Worm (Caenorhabditis elegans) whole organism, L1 larva: ENCODE results near the gene gldi-3.

Source experiments
- C16A3.4 ChIP-seq: fragments of 150-350 bp; optimal IDR thresholded peaks from 2 replicates; lab custom pipeline; 2014; ENCODE audit warnings: missing biosample characterization, missing genetic modification characterization
- C34B4.2 ChIP-seq: sonication (generic microtip); optimal IDR thresholded peaks from 2 replicates; lab custom pipeline; 2017; ENCODE audit warnings: mild to moderate bottlenecking, missing genetic modification characterization, missing compliant biosample characterization
- Y116A8C.19 ChIP-seq: sonication (generic microtip); optimal IDR thresholded peaks from 2 replicates; lab custom pipeline; 2016; ENCODE audit warnings: missing compliant biosample characterization, missing genetic modification characterization, borderline replicate concordance
- blmp-1 ChIP-seq: fragments of 150-350 bp; optimal IDR thresholded peaks from 2 replicates; lab custom pipeline; 2014; ENCODE audit warnings: missing biosample characterization, missing genetic modification characterization
- ceh-8 ChIP-seq: fragments of 200-800 bp; sonication (Bioruptor generic); optimal IDR thresholded peaks from 2 replicates; lab custom pipeline; 2018; ENCODE audit warnings: mild to moderate bottlenecking, missing genetic modification characterization, moderate library complexity, missing compliant biosample characterization
- ceh-82 ChIP-seq, 3 experiments: fragments of 150-350 bp in 1 of 3; sonication (generic microtip) in 2 of 3; optimal IDR thresholded peaks; 2 replicates each; lab custom pipeline; 2014 to 2017; ENCODE audit warnings: missing biosample characterization in 3 of 3, missing genetic modification characterization in 3 of 3
- dsc-1 ChIP-seq: sonication (generic microtip); optimal IDR thresholded peaks from 2 replicates; lab custom pipeline; 2016; ENCODE audit warnings: mild to moderate bottlenecking, missing genetic modification characterization, missing compliant biosample characterization
- efl-1 ChIP-seq, 4 experiments: fragments of 150-350 bp; optimal IDR thresholded peaks in 3 of 4; peaks in 1 of 4; 1 replicate in 1 of 4; 2 replicates in 3 of 4; lab custom pipeline; 2014; ENCODE audit warnings: missing biosample characterization in 2 of 4, missing genetic modification characterization in 2 of 4, missing genetic modification reagents in 2 of 4
- egl-13 ChIP-seq: sonication (generic microtip); optimal IDR thresholded peaks from 2 replicates; lab custom pipeline; 2016; ENCODE audit warnings: missing genotype, missing genetic modification reagents, missing genetic modification characterization, missing compliant biosample characterization
- egl-27 ChIP-seq, 2 experiments: fragments of 150-350 bp in 1 of 2; sonication (generic microtip); optimal IDR thresholded peaks; 3 replicates each; lab custom pipeline; 2017 to 2018; ENCODE audit warnings: missing biosample characterization in 2 of 2, missing genetic modification characterization in 2 of 2, missing genetic modification reagents in 2 of 2
- elt-2 ChIP-seq: sonication (generic microtip); optimal IDR thresholded peaks from 2 replicates; lab custom pipeline; 2016; ENCODE audit warnings: missing genetic modification characterization, mild to moderate bottlenecking, inconsistent platforms, missing compliant biosample characterization, missing genetic modification reagents
- elt-3 ChIP-seq, 6 experiments: fragments of 150-350 bp in 1 of 6; sonication (generic microtip); optimal IDR thresholded peaks; 2 replicates each; lab custom pipeline; 2017 to 2018; ENCODE audit warnings: missing biosample characterization in 6 of 6, missing genetic modification characterization in 6 of 6, inconsistent platforms in 1 of 6
- fkh-10 ChIP-seq: sonication (generic microtip); optimal IDR thresholded peaks from 2 replicates; lab custom pipeline; 2017; ENCODE audit warnings: missing biosample characterization, missing genetic modification reagents, missing genetic modification characterization
- fos-1 ChIP-seq: fragments of 150-350 bp; optimal IDR thresholded peaks from 2 replicates; lab custom pipeline; 2014; ENCODE audit warnings: missing biosample characterization, missing genetic modification characterization
- grh-1 ChIP-seq: fragments of 200-800 bp; sonication (Bioruptor generic); IDR thresholded peaks from 2 replicates; pipeline ENCODE4 v1.3.6; 2022; ENCODE audit warnings: missing genetic modification reagents, missing genetic modification characterization, missing compliant biosample characterization
- hpl-2 ChIP-seq: fragments of 150-350 bp; optimal IDR thresholded peaks from 2 replicates; lab custom pipeline; 2014; ENCODE audit warnings: missing biosample characterization, missing genetic modification reagents, missing genetic modification characterization
- jun-1 ChIP-seq: fragments of 150-350 bp; optimal IDR thresholded peaks from 2 replicates; lab custom pipeline; 2014; ENCODE audit warnings: missing biosample characterization, missing genetic modification reagents, missing genetic modification characterization
- lin-14 ChIP-seq: fragments of 200-800 bp; sonication (Bioruptor generic); optimal IDR thresholded peaks from 2 replicates; lab custom pipeline; 2018; ENCODE audit warnings: mild to moderate bottlenecking, missing genetic modification characterization, moderate library complexity, missing compliant biosample characterization
- lin-35 ChIP-seq, 2 experiments: fragments of 150-350 bp; optimal IDR thresholded peaks; 2 replicates each; lab custom pipeline; 2014; ENCODE audit warnings: missing biosample characterization in 2 of 2, missing genetic modification characterization in 2 of 2, missing genetic modification reagents in 2 of 2
- lin-39 ChIP-seq: fragments of 150-350 bp; optimal IDR thresholded peaks from 2 replicates; lab custom pipeline; 2014; ENCODE audit warnings: missing biosample characterization, missing genetic modification reagents, missing genetic modification characterization
- lsy-2 ChIP-seq, 2 experiments: fragments of 150-350 bp; optimal IDR thresholded peaks; 2 replicates each; lab custom pipeline; 2014; ENCODE audit warnings: missing biosample characterization in 2 of 2, missing genetic modification characterization in 2 of 2
- mep-1 ChIP-seq: fragments of 150-350 bp; optimal IDR thresholded peaks from 2 replicates; lab custom pipeline; 2014; ENCODE audit warnings: missing biosample characterization, missing genetic modification characterization
- nhr-11 ChIP-seq: fragments of 150-350 bp; optimal IDR thresholded peaks from 2 replicates; lab custom pipeline; 2014; ENCODE audit warnings: missing biosample characterization, missing genetic modification characterization
- nhr-12 ChIP-seq: sonication (generic microtip); optimal IDR thresholded peaks from 2 replicates; lab custom pipeline; 2017; ENCODE audit warnings: missing biosample characterization, missing genetic modification characterization
- nhr-19 ChIP-seq: fragments of 200-800 bp; sonication (Bioruptor generic); conservative IDR thresholded peaks from 2 replicates; pipeline ENCODE4 v1.3.6; 2022; ENCODE audit warnings: missing genetic modification characterization, missing compliant biosample characterization
- nhr-20 ChIP-seq: sonication (generic microtip); optimal IDR thresholded peaks from 2 replicates; lab custom pipeline; 2016; ENCODE audit warnings: mild to moderate bottlenecking, missing genetic modification characterization, missing compliant biosample characterization
- nhr-237 ChIP-seq: fragments of 150-350 bp; optimal IDR thresholded peaks from 2 replicates; lab custom pipeline; 2014; ENCODE audit warnings: missing biosample characterization, missing genetic modification characterization
- nhr-47 ChIP-seq: sonication (generic microtip); optimal IDR thresholded peaks from 2 replicates; lab custom pipeline; 2016; ENCODE audit warnings: mild to moderate bottlenecking, missing genetic modification characterization, moderate library complexity, missing compliant biosample characterization
- nhr-71 ChIP-seq: sonication (generic microtip); optimal IDR thresholded peaks from 2 replicates; lab custom pipeline; 2016; ENCODE audit warnings: mild to moderate bottlenecking, missing genetic modification characterization, moderate library complexity, missing compliant biosample characterization
- nhr-84 ChIP-seq: sonication (generic microtip); optimal IDR thresholded peaks from 2 replicates; lab custom pipeline; 2017; ENCODE audit warnings: missing biosample characterization, missing genetic modification characterization
- nhr-90 ChIP-seq: sonication (generic microtip); optimal IDR thresholded peaks from 2 replicates; lab custom pipeline; 2016; ENCODE audit warnings: mild to moderate bottlenecking, missing genetic modification characterization, missing compliant biosample characterization; ENCODE audit not compliant: poor library complexity
- pag-3 ChIP-seq: sonication (generic microtip); optimal IDR thresholded peaks from 2 replicates; lab custom pipeline; 2017; ENCODE audit warnings: missing genetic modification characterization, mild to moderate bottlenecking, missing compliant biosample characterization, antibody characterized with exemption, borderline replicate concordance; ENCODE audit not compliant: insufficient read depth
- pqm-1 ChIP-seq: sonication (generic microtip); optimal IDR thresholded peaks from 3 replicates; lab custom pipeline; 2017; ENCODE audit warnings: missing biosample characterization, missing genetic modification characterization
- snpc-4 ChIP-seq: fragments of 150-350 bp; optimal IDR thresholded peaks from 2 replicates; lab custom pipeline; 2014; ENCODE audit warnings: missing biosample characterization, missing genetic modification characterization
- swsn-7 ChIP-seq: sonication (generic microtip); optimal IDR thresholded peaks from 2 replicates; lab custom pipeline; 2016; ENCODE audit warnings: missing genetic modification characterization, missing compliant biosample characterization
- tbx-2 ChIP-seq: sonication (generic microtip); optimal IDR thresholded peaks from 2 replicates; lab custom pipeline; 2016; ENCODE audit warnings: missing genetic modification characterization, missing compliant biosample characterization
- tlp-1 ChIP-seq: fragments of 150-350 bp; optimal IDR thresholded peaks from 2 replicates; lab custom pipeline; 2014; ENCODE audit warnings: missing biosample characterization, missing genetic modification characterization
- unc-30 ChIP-seq: sonication (generic microtip); optimal IDR thresholded peaks from 2 replicates; lab custom pipeline; 2017; ENCODE audit warnings: missing biosample characterization, missing genetic modification characterization
- unc-86 ChIP-seq: sonication (generic microtip); optimal IDR thresholded peaks from 2 replicates; lab custom pipeline; 2016; ENCODE audit warnings: missing genetic modification characterization, missing compliant biosample characterization
- vab-15 ChIP-seq: sonication (generic microtip); optimal IDR thresholded peaks from 2 replicates; lab custom pipeline; 2017; ENCODE audit warnings: missing genotype, mild to moderate bottlenecking, missing genetic modification characterization, missing compliant biosample characterization
- xbp-1 ChIP-seq: sonication (generic microtip); optimal IDR thresholded peaks from 2 replicates; lab custom pipeline; 2016; ENCODE audit warnings: missing genetic modification characterization, missing compliant biosample characterization
- zip-4 ChIP-seq: fragments of 200-800 bp; sonication (Bioruptor generic); optimal IDR thresholded peaks from 2 replicates; lab custom pipeline; 2018; ENCODE audit warnings: mild to moderate bottlenecking, missing genetic modification characterization, moderate library complexity, missing compliant biosample characterization
- ztf-4 ChIP-seq: fragments of 150-350 bp; optimal IDR thresholded peaks from 2 replicates; lab custom pipeline; 2014; ENCODE audit warnings: missing biosample characterization, missing genetic modification characterization

Gene gldi-3

DNA sequence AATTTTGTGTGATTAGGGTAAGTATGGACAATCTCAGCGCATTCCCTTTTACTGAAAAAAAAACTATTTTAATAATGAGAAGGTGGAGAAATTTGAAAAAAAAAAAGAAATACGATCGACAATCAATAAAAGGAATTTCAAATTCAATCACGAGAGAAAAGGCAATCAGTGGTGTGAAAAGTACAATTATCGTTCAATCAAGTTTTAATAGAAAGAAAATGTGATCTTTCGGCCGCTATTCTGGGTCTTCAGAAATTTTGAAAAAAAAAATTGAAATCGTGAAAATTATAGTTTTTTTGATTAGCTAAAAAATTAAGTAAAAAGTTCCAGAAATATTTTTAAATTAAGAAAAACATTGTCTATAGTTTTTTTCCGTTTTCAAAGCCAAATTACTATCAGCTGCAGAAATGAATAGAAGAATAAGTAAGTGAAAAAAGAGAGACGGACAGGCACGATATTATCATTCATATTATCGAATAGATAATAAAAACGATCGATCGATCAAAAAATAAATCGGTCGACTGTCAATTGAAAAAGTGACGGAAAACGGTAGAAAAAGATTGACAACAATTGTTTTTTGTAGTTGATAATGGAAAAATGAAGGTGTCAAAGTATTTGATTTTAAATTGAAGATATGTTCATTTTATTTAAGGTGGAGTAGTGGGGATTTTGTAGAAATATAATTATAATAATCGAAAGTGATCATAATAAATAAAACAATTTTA is at the start of gene gldi-3:
gldi-3 (minus strand) TSS at position 51 of the 725 bp plus-strand sequence.
- TF ChIP-seq ztf-4 (tag; lab: Kevin White, UChicago) (no peak), Y116A8C.19 (tag; lab: Kevin White, UChicago) (no peak), efl-1 (optimal IDR thresholded peaks at IDR 0.05; lab: Kevin White, UChicago) (no peak), efl-1 (GFP tag; optimal IDR thresholded peaks at IDR 0.05 in 1 of 2; lab: Kevin White, UChicago) (peak in 1 of 2 experiments; percentile 46), C16A3.4 (no peak), lin-35 (GFP tag; optimal IDR thresholded peaks at IDR 0.05; lab: Kevin White, UChicago) (peak in 1 of 2 experiments; percentile 12), nhr-20 (tag; lab: Kevin White, UChicago) (peak; percentile 14), grh-1 (no peak), elt-3 (tag; optimal IDR thresholded peaks at IDR 0.05; lab: Kevin White, UChicago) (peak in 1 of 6 experiments; percentile 35), blmp-1 (tag; lab: Kevin White, UChicago) (peak; percentile 6)

DNA sequence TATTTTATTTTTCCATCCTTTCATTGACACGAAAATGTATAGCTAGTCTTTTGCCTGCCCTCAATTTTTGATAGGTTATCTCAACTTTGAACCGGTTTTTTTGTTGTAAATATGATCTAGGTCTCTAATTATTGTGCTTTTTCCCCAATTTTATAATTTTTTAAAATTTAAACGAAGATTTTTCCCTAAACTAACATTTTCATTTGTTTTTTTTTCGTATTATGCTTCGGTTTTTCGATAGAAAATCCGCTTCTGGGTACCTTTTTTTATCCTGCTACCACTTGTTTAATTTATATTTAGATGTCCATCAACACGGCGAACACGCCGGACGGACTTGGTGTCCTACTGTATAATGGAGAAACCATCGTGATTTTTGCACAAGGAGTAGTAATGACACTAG is 49.6 kb upstream of the gldi-3 start, which contains the start of gene wbp-2:
wbp-2 (plus strand) TSS at position 301 of the 400 bp plus-strand sequence.
- no peak for TF ChIP-seq egl-27 (tag; optimal IDR thresholded peaks at IDR 0.05; lab: Kevin White, UChicago)
- TF ChIP-seq nhr-12 (tag; lab: Kevin White, UChicago) = no peak
- TF ChIP-seq xbp-1 (tag; lab: Kevin White, UChicago) = no peak
- no peak for TF ChIP-seq grh-1
- no peak for TF ChIP-seq swsn-7
- TF ChIP-seq pqm-1 (tag; lab: Kevin White, UChicago) = no peak
- no peak for TF ChIP-seq hpl-2 (GFP tag; lab: Kevin White, UChicago)
- TF ChIP-seq nhr-90 (tag; lab: Kevin White, UChicago) = no peak
- no peak for TF ChIP-seq dsc-1 (tag; lab: Kevin White, UChicago)
- no peak for TF ChIP-seq ceh-8
- no peak for TF ChIP-seq nhr-237 (tag; lab: Kevin White, UChicago)
- TF ChIP-seq snpc-4 (tag; lab: Kevin White, UChicago) = no peak
- no peak for TF ChIP-seq fkh-10 (GFP tag; lab: Kevin White, UChicago)
- TF ChIP-seq jun-1 = no peak
- no peak for TF ChIP-seq tbx-2 (tag; lab: Kevin White, UChicago)
- no peak for TF ChIP-seq Y116A8C.19 (tag; lab: Kevin White, UChicago)
- TF ChIP-seq nhr-11 (tag; lab: Kevin White, UChicago) = no peak
- no peak for TF ChIP-seq nhr-84 (tag; lab: Kevin White, UChicago)
- no peak for TF ChIP-seq unc-30 (tag; lab: Kevin White, UChicago)
- TF ChIP-seq tlp-1 (tag; lab: Kevin White, UChicago) = no peak

DNA sequence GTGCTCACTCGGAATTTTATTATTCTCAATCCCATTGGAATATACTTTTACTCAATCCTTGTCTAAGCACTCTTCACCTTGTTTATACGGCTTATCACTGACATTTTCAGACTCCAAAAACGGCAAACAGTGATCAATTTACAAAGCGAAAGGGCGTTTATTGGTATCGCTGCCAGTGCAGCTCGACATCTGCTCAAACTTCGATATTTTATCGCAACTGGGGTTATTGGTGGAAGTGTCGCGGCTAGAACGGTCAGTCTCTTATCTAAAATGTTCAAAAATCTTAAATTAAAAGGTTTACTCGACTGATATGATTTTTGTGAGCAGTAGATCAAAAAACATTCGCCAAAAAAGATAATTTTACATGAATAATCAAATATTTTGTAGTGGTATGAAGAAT is 45.7 kb upstream of the gldi-3 start:
- TF ChIP-seq elt-2 (tag; lab: Kevin White, UChicago) = peak; percentile 20
- TF ChIP-seq nhr-71 (tag; lab: Kevin White, UChicago) = no peak
- TF ChIP-seq, all 84 proteins: peak for 1

DNA sequence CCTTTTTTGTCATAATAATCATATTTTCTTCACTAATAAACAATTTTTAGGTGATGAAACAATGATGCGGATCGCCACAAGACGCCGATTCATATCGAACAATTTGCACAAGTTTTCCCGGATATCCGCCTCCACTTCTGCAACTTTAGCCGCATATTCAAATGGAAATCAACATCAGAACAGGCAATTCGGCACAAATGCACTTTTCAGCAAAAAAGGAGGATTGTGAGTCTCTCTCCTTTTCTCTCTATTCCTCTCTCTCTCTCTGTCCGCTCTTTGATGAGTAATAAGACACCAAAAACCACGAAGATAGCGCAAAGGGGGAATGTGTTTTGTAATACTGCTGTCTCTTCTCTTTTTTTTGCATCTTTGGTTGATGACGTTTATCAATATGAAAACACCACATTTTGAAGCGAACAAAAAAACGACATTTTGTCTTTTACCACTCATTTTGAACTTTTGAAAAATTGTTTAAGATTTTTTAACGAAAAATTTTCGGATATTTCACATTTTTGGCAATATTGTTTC is 45.0 kb upstream of the gldi-3 start, which contains the start of gene eat-3:
eat-3 (plus strand) TSS at position 51 of the 528 bp plus-strand sequence.
- TF ChIP-seq nhr-12 (tag; lab: Kevin White, UChicago) (no peak), fos-1 (tag; lab: Kevin White, UChicago) (no peak), mep-1 (peak; percentile 19), C16A3.4 (no peak), lin-14 (GFP tag; lab: Kevin White, UChicago) (peak; percentile 56), lin-39 (tag; lab: Kevin White, UChicago) (no peak), unc-86 (tag; lab: Kevin White, UChicago) (no peak), nhr-47 (tag; lab: Kevin White, UChicago) (no peak), pag-3 (tag; lab: Kevin White, UChicago) (no peak), tbx-2 (tag; lab: Kevin White, UChicago) (no peak), efl-1 (optimal IDR thresholded peaks at IDR 0.05; lab: Kevin White, UChicago) (no peak), efl-1 (GFP tag; optimal IDR thresholded peaks at IDR 0.05 in 1 of 2; lab: Kevin White, UChicago) (peak in 1 of 2 experiments; percentile 7), egl-13 (no peak), nhr-71 (tag; lab: Kevin White, UChicago) (peak; percentile 27), nhr-84 (tag; lab: Kevin White, UChicago) (no peak), nhr-11 (tag; lab: Kevin White, UChicago) (no peak), vab-15 (no peak), lin-35 (GFP tag; optimal IDR thresholded peaks at IDR 0.05; lab: Kevin White, UChicago) (no peak), grh-1 (no peak), zip-4 (GFP tag; lab: Kevin White, UChicago) (no peak), ceh-82 (tag; optimal IDR thresholded peaks at IDR 0.05; lab: Kevin White, UChicago) (no peak), lsy-2 (tag; optimal IDR thresholded peaks at IDR 0.05; lab: Kevin White, UChicago) (peak in 1 of 2 experiments; percentile 40), C34B4.2 (tag; lab: Kevin White, UChicago) (no peak), nhr-19 (GFP tag; lab: Robert Waterston, UW) (no peak)
